Fruit fly (Drosophila melanogaster) whole organism: ENCODE results near the gene CG32797.

Experiments used
- CG8478 ChIP-seq: fragments of >200 bp; optimal IDR thresholded peaks from 2 replicates; lab custom pipeline; 2018; ENCODE audit warnings: inconsistent platforms
- Dll ChIP-seq: fragments of >200 bp; optimal IDR thresholded peaks from 2 replicates; lab custom pipeline; 2017
- EcR ChIP-seq, 2 experiments: fragments of >200 bp; optimal IDR thresholded peaks; 2 replicates each; lab custom pipeline; 2017; ENCODE audit warnings: missing biosample characterization in 2 of 2, missing genetic modification characterization in 2 of 2, missing genetic modification reagents in 2 of 2
- pan ChIP-seq: fragments of >200 bp; optimal IDR thresholded peaks from 2 replicates; lab custom pipeline; 2017
- psq ChIP-seq: fragments of >200 bp; optimal IDR thresholded peaks from 2 replicates; lab custom pipeline; 2017
- usp ChIP-seq: fragments of >200 bp; optimal IDR thresholded peaks from 2 replicates; lab custom pipeline; 2017; ENCODE audit warnings: missing biosample characterization, missing genetic modification characterization, mixed read lengths

- TF ChIP-seq psq (lab: Kevin White, UChicago) (no peak), usp (GFP tag; lab: Kevin White, UChicago) (no peak), Dll (lab: Kevin White, UChicago) (no peak), pan (lab: Kevin White, UChicago) (no peak), CG8478 (lab: Kevin White, UChicago) (no peak), EcR (GFP tag; optimal IDR thresholded peaks at IDR 0.05; lab: Kevin White, UChicago) (no peak)
These were observed 37.4 kb upstream of the CG32797 start for dm6 chrX:2462919-2463544.
